Worm (Caenorhabditis elegans) whole organism, midembryonic: Measurements from ENCODE around the gene pho-13.

Source experiments
- T22C8.4 ChIP-seq: fragments of 200-800 bp; sonication (Bioruptor generic); IDR thresholded peaks from 2 replicates; pipeline ENCODE4 v1.3.6; 2022; ENCODE audit warnings: missing genetic modification characterization, missing compliant biosample characterization
- flt-1 ChIP-seq: fragments of 200-800 bp; sonication (Bioruptor generic); IDR thresholded peaks from 2 replicates; pipeline ENCODE4 v1.3.6; 2022; ENCODE audit warnings: missing genetic modification characterization, missing compliant biosample characterization
- klf-2 ChIP-seq: fragments of 200-800 bp; sonication (Bioruptor generic); conservative IDR thresholded peaks from 2 replicates; pipeline ENCODE4 v1.3.6; 2022; ENCODE audit warnings: missing genetic modification reagents, missing genetic modification characterization, missing compliant biosample characterization
- med-1 ChIP-seq: sonication (generic microtip); optimal IDR thresholded peaks from 2 replicates; lab custom pipeline; 2017; ENCODE audit warnings: missing genetic modification characterization, mild to moderate bottlenecking, missing compliant biosample characterization, antibody characterized with exemption, missing genetic modification reagents; ENCODE audit not compliant: insufficient read depth
- ref-1 ChIP-seq: fragments of 200-800 bp; sonication (Bioruptor generic); conservative IDR thresholded peaks from 2 replicates; pipeline ENCODE4 v1.3.6; 2022; ENCODE audit warnings: missing genetic modification reagents, missing genetic modification characterization, missing compliant biosample characterization
- tab-1 ChIP-seq: fragments of 200-800 bp; sonication (Bioruptor generic); IDR thresholded peaks from 2 replicates; pipeline ENCODE4 v1.3.6; 2022; ENCODE audit warnings: missing genetic modification characterization, missing compliant biosample characterization
- ztf-23 ChIP-seq: fragments of 200-800 bp; sonication (Bioruptor generic); IDR thresholded peaks from 2 replicates; pipeline ENCODE4 v1.3.6; 2022; ENCODE audit warnings: missing genetic modification reagents, missing genetic modification characterization, missing compliant biosample characterization
- ztf-29 ChIP-seq: fragments of 200-800 bp; sonication (Bioruptor generic); IDR thresholded peaks from 2 replicates; pipeline ENCODE4 v1.3.6; 2022; ENCODE audit warnings: missing genetic modification reagents, missing genetic modification characterization, missing compliant biosample characterization

DNA sequence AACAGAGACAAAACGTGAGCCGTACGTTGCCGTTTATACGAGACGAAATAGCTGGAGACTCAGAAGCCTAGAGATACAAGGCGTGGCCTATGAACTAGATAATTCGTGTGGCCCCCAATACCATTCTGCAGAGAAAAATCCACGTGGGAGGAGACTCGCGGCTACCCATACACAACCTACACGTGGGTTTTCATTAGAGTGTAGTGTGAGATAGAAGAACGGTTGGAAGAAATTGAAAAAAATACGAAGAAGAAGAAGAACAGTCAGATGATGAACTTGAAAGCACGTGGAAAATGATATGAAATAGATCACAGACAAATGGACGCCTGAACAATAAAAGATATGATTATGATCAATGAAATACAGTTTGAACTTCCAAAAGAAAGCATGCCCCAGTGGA, 41.7 kb downstream of the pho-13 start:
- TF ChIP-seq flt-1 (no peak), klf-2 (GFP tag; lab: Robert Waterston, UW) (no peak), med-1 (GFP tag; lab: Kevin White, UChicago) (no peak), ztf-29 (no peak), ref-1 (GFP tag; lab: Robert Waterston, UW) (no peak), ztf-23 (GFP tag; lab: Robert Waterston, UW) (no peak), tab-1 (GFP tag; lab: Robert Waterston, UW) (no peak), T22C8.4 (GFP tag; lab: Robert Waterston, UW) (no peak)
